Fruit fly (Drosophila melanogaster): ENCODE measurements around the gene X11Lbeta.

The X11Lbeta gene

DNA sequence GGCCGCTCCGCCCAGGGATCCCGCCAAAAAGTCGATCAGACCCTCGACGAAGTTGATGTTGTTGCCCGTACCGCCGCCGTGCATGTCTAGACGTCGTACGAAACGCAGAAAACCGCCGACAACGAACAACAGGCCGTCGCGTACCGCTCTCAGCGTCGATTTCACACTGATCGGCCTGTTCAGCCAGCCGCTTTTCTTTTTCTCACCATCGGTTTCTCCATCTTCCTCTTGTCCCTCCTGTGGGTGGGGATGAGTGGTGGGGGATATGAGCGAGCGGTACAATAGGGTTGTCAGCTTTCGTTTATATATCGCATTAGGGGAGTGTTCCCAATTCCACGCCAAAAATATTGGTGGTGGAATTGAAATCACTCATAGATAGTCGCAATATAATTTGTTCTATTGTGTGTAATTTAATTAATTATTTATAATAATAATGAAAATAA, 26.0 kb upstream of the X11Lbeta start:
- TF ChIP-seq dsf (GFP tag; optimal IDR thresholded peaks at IDR 0.05; ENCODE audit: borderline replicate concordance) (no peak), HLH106 (tag; optimal IDR thresholded peaks at IDR 0.05) (peak; percentile 43), CG32264 (GFP tag; optimal IDR thresholded peaks at IDR 0.05) (no peak), rgr (GFP tag; optimal IDR thresholded peaks at IDR 0.05) (peak; percentile 44), Sp1 (GFP tag; optimal IDR thresholded peaks at IDR 0.05) (no peak), Abd-B (GFP tag; optimal IDR thresholded peaks at IDR 0.05) (no peak), foxo (GFP tag; optimal IDR thresholded peaks at IDR 0.05) (peak in 1 of 2 experiments; percentile 32), psq (GFP tag; optimal IDR thresholded peaks at IDR 0.05) (peak; percentile 28), tai (GFP tag; optimal IDR thresholded peaks at IDR 0.05) (no peak), dl (GFP tag; optimal IDR thresholded peaks at IDR 0.05; ENCODE audit: insufficient read depth in 1 of 2, partially characterized antibody in 2 of 2) (no peak), Jra (GFP tag; optimal IDR thresholded peaks at IDR 0.05) (no peak), dmrt93B (GFP tag; optimal IDR thresholded peaks at IDR 0.05) (no peak), CrebA (GFP tag; optimal IDR thresholded peaks at IDR 0.05; ENCODE audit: borderline replicate concordance) (no peak), N (GFP tag; optimal IDR thresholded peaks at IDR 0.05) (no peak), Dif (GFP tag; optimal IDR thresholded peaks at IDR 0.05; ENCODE audit: partially characterized antibody) (no peak), Mio (GFP tag; optimal IDR thresholded peaks at IDR 0.05) (no peak), Rel (GFP tag; optimal IDR thresholded peaks at IDR 0.05) (no peak), Rel (tag; optimal IDR thresholded peaks at IDR 0.05) (no peak)

dm6 chrX:10602057-10602764, 25.3 kb upstream of the X11Lbeta start, which contains the start of gene CG1628:
Gene CG1628 (minus strand): TSS chrX:10602714.
- TF ChIP-seq dmrt93B (GFP tag; optimal IDR thresholded peaks at IDR 0.05): peak; percentile 0
- TF ChIP-seq sage (GFP tag; optimal IDR thresholded peaks at IDR 0.05): no peak

DNA sequence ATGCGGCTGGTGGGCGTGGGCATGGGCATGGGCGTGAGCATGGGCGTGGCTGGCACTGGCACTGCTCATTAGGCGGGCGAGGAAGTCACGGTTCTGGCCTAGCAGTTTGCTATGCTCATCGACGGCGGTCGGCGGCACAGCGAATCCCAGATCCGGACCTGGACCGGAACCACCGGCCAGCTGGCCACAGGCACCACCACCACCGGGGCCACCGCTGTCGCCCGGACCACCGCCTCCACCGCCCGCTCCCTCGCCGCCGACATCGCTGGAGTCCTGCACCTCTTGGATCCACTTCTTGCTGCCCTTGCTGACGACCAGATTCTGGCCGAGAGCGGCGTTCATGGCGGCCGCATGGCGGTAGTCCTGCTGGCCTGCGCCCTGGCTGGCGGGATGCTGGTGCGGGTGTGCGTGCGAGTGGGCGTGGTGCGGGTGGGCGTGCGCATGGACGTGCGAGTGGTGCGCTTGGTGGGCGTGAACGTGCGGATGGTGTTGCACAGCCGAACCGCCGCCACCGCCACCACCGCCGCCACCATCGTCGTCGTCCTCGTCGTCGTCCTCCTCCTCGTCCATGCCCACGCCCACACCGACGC, 20.6 kb upstream of the X11Lbeta start:
- TF ChIP-seq CG9705 (GFP tag; optimal IDR thresholded peaks at IDR 0.05): no peak
- peak; percentile 95 for TF ChIP-seq Dfd (GFP tag; optimal IDR thresholded peaks at IDR 0.05)
- no peak for TF ChIP-seq Vsx2 (GFP tag; optimal IDR thresholded peaks at IDR 0.05; ENCODE audit: partially characterized antibody)
- TF ChIP-seq usp (GFP tag; optimal IDR thresholded peaks at IDR 0.05): no peak
- peak; percentile 24 for TF ChIP-seq pan (optimal IDR thresholded peaks at IDR 0.05)
- no peak for TF ChIP-seq tai (GFP tag; optimal IDR thresholded peaks at IDR 0.05)

DNA sequence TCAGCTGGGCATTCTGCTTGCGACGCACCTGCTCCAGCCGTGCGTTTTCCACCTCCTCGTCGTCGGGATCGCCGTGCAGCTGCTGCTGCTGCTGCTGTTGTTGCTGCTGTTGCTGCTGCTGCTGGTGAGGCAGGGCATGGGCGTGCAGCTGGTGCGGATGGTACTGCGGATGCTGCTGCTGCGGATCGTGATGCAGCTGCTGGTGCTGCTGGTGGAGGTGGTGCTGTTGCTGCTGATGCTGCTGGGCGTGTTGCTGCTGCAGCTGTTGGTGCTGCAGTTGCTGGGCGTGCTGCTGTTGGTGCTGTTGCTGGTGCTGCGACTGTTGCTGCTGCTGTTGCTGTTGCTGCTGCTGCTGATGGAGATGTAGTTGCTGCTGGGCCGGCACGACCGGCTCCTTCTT, 19.9 kb upstream of the X11Lbeta start:
- TF ChIP-seq Dfd (GFP tag; optimal IDR thresholded peaks at IDR 0.05) (peak; percentile 93), CrebA (GFP tag; optimal IDR thresholded peaks at IDR 0.05; ENCODE audit: borderline replicate concordance) (no peak), Mio (GFP tag; optimal IDR thresholded peaks at IDR 0.05) (no peak), dl (GFP tag; optimal IDR thresholded peaks at IDR 0.05; ENCODE audit: insufficient read depth in 1 of 2, partially characterized antibody in 2 of 2) (no peak), foxo (GFP tag; optimal IDR thresholded peaks at IDR 0.05) (no peak), br (GFP tag; optimal IDR thresholded peaks at IDR 0.05) (no peak), fru (GFP tag; optimal IDR thresholded peaks at IDR 0.05) (no peak)

- no peak for TF ChIP-seq usp (GFP tag; optimal IDR thresholded peaks at IDR 0.05)
Measured at dm6 chrX:10613568-10613967, 14.0 kb upstream of the X11Lbeta start.

- TF ChIP-seq foxo (GFP tag; optimal IDR thresholded peaks at IDR 0.05) (peak in 1 of 2 experiments; percentile 7), Rel (GFP tag; optimal IDR thresholded peaks at IDR 0.05) (no peak), Rel (tag; optimal IDR thresholded peaks at IDR 0.05) (no peak)
Measured at dm6 chrX:10615215-10615614, 12.3 kb upstream of the X11Lbeta start.

dm6 chrX:10618491-10618890, 9.0 kb upstream of the X11Lbeta start:
- TF ChIP-seq Myc (optimal IDR thresholded peaks at IDR 0.05): no peak
- peak; percentile 94 for TF ChIP-seq Dfd (GFP tag; optimal IDR thresholded peaks at IDR 0.05)

All from whole organism, wandering third instar larva.